Worm (Caenorhabditis elegans): ENCODE results near the gene dim-1.

dim-1 gene

ce11 chrX:8030032-8030431, 28.0 kb downstream of the dim-1 start:
- TF ChIP-seq lin-32 (GFP tag; optimal IDR thresholded peaks at IDR 0.05) (no peak), hlh-1 (tag; optimal IDR thresholded peaks at IDR 0.05) (no peak), snpc-4 (tag; optimal IDR thresholded peaks at IDR 0.05) (no peak)

ce11 chrX:8029080-8029479, 28.9 kb downstream of the dim-1 start, which contains the start of gene C34D10.1:
Gene C34D10.1, plus strand, starts transcription at chrX:8029479.
- TF ChIP-seq nhr-237 (tag; optimal IDR thresholded peaks at IDR 0.05) (peak; percentile 55), cnd-1 (tag; optimal IDR thresholded peaks at IDR 0.05) (no peak), nhr-76 (tag; optimal IDR thresholded peaks at IDR 0.05) (no peak), drap-1 (GFP tag; optimal IDR thresholded peaks at IDR 0.05) (no peak), lin-32 (GFP tag; optimal IDR thresholded peaks at IDR 0.05) (no peak), lin-13 (tag; optimal IDR thresholded peaks at IDR 0.05) (peak; percentile 43), ces-1 (GFP tag; optimal IDR thresholded peaks at IDR 0.05) (no peak), mep-1 (tag; optimal IDR thresholded peaks at IDR 0.05) (peak; percentile 78), sptf-1 (tag; optimal IDR thresholded peaks at IDR 0.05) (peak; percentile 28), zip-8 (tag; optimal IDR thresholded peaks at IDR 0.05) (no peak), blmp-1 (tag; optimal IDR thresholded peaks at IDR 0.05) (no peak), ceh-83 (GFP tag; optimal IDR thresholded peaks at IDR 0.05) (no peak), flh-1 (GFP tag; optimal IDR thresholded peaks at IDR 0.05) (no peak), nhr-28 (tag; optimal IDR thresholded peaks at IDR 0.05) (no peak), bed-3 (GFP tag; optimal IDR thresholded peaks at IDR 0.05) (no peak), unc-120 (tag; optimal IDR thresholded peaks at IDR 0.05; ENCODE audit: poor library complexity, severe bottlenecking) (peak; percentile 47), mls-2 (tag; optimal IDR thresholded peaks at IDR 0.05) (peak; percentile 5), nhr-12 (tag; optimal IDR thresholded peaks at IDR 0.05) (no peak), elt-1 (tag; optimal IDR thresholded peaks at IDR 0.05; ENCODE audit: borderline replicate concordance, insufficient read depth) (no peak), pha-4 (tag; optimal IDR thresholded peaks at IDR 0.05) (peak; percentile 80), snpc-4 (tag; optimal IDR thresholded peaks at IDR 0.05) (no peak), ztf-11 (tag; optimal IDR thresholded peaks at IDR 0.05) (no peak), unc-62 (GFP tag; optimal IDR thresholded peaks at IDR 0.05) (no peak), tbx-8 (GFP tag; optimal IDR thresholded peaks at IDR 0.05) (no peak), sem-2 (GFP tag; optimal IDR thresholded peaks at IDR 0.05) (no peak), nhr-2 (tag; optimal IDR thresholded peaks at IDR 0.05) (no peak), M03D4.4 (tag; optimal IDR thresholded peaks at IDR 0.05) (no peak), unc-39 (tag; optimal IDR thresholded peaks at IDR 0.05) (no peak), hlh-1 (tag; optimal IDR thresholded peaks at IDR 0.05) (peak; percentile 38), ham-2 (GFP tag; optimal IDR thresholded peaks at IDR 0.05) (peak; percentile 44), ceh-39 (tag; optimal IDR thresholded peaks at IDR 0.05) (no peak), mab-5 (tag; optimal IDR thresholded peaks at IDR 0.05) (no peak), elt-3 (tag; optimal IDR thresholded peaks at IDR 0.05) (no peak), ceh-43 (GFP tag; optimal IDR thresholded peaks at IDR 0.05) (no peak), lsy-2 (tag; optimal IDR thresholded peaks at IDR 0.05) (peak; percentile 13)

- TF ChIP-seq ham-2 (GFP tag; optimal IDR thresholded peaks at IDR 0.05) (no peak), sem-2 (GFP tag; optimal IDR thresholded peaks at IDR 0.05) (no peak), mep-1 (tag; optimal IDR thresholded peaks at IDR 0.05) (no peak), zip-8 (tag; optimal IDR thresholded peaks at IDR 0.05) (no peak), lin-13 (tag; optimal IDR thresholded peaks at IDR 0.05) (no peak), ztf-11 (tag; optimal IDR thresholded peaks at IDR 0.05) (no peak), ceh-39 (tag; optimal IDR thresholded peaks at IDR 0.05) (no peak), unc-62 (GFP tag; optimal IDR thresholded peaks at IDR 0.05) (no peak), flh-1 (GFP tag; optimal IDR thresholded peaks at IDR 0.05) (no peak), hlh-1 (tag; optimal IDR thresholded peaks at IDR 0.05) (no peak), blmp-1 (tag; optimal IDR thresholded peaks at IDR 0.05) (no peak), ceh-43 (GFP tag; optimal IDR thresholded peaks at IDR 0.05) (no peak), mls-2 (tag; optimal IDR thresholded peaks at IDR 0.05) (no peak), ces-1 (GFP tag; optimal IDR thresholded peaks at IDR 0.05) (no peak), drap-1 (GFP tag; optimal IDR thresholded peaks at IDR 0.05) (no peak), nhr-76 (tag; optimal IDR thresholded peaks at IDR 0.05) (no peak), lin-32 (GFP tag; optimal IDR thresholded peaks at IDR 0.05) (no peak), mab-5 (tag; optimal IDR thresholded peaks at IDR 0.05) (no peak)
Measured at ce11 chrX:8027509-8027908, 30.5 kb downstream of the dim-1 start.

DNA sequence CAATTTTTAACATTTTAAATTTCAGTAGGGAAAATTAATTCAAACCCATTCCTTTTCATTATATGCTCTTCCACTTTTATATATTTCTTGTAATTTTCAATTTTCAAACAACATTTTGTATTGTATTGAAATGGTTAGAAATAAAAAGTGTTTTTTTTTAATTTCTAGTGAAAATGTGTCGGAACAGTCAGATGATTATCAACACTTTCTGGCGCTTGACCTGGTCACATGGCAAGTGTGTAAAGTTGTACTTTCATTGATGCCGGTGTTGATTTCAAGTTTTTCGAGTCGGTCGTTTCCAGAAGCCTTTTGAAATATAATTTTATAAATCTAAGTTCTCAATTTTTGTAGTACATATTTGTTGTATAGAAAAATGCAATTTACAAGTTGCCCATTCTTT, 31.3 kb downstream of the dim-1 start:
- TF ChIP-seq unc-120 (tag; optimal IDR thresholded peaks at IDR 0.05; ENCODE audit: poor library complexity, severe bottlenecking) = no peak
- TF ChIP-seq mep-1 (tag; optimal IDR thresholded peaks at IDR 0.05) = no peak

Data from whole organism, mixed stage, embryonic.